Fruit fly (Drosophila melanogaster): Measurements from ENCODE around the gene Mst87F.

The Mst87F gene

dm6 chr3R:13815022-13815440, 12.8 kb downstream of the Mst87F start (continued):
- TF ChIP-seq nmo (GFP tag; optimal IDR thresholded peaks at IDR 0.05) (no peak), CG15696 (tag; optimal IDR thresholded peaks at IDR 0.05) (no peak), ro (GFP tag; IDR thresholded peaks at IDR 0.05) (no peak), BtbVII (GFP tag; optimal IDR thresholded peaks at IDR 0.05) (no peak), pb (GFP tag; optimal IDR thresholded peaks at IDR 0.05) (no peak), wek (GFP tag; optimal IDR thresholded peaks at IDR 0.05) (no peak), CG17912 (GFP tag; optimal IDR thresholded peaks at IDR 0.05) (no peak), tgo (GFP tag; IDR thresholded peaks at IDR 0.05) (no peak), odd (GFP tag; optimal IDR thresholded peaks at IDR 0.05) (no peak), CG34376 (GFP tag; optimal IDR thresholded peaks at IDR 0.05) (peak; percentile 2), CG5953 (GFP tag; IDR thresholded peaks at IDR 0.05) (no peak), pzg (GFP tag; optimal IDR thresholded peaks at IDR 0.05) (no peak), Meics (GFP tag; optimal IDR thresholded peaks at IDR 0.05) (no peak), dan (GFP tag; IDR thresholded peaks at IDR 0.05) (no peak), Xrp1 (GFP tag; IDR thresholded peaks at IDR 0.05) (peak; percentile 23; the same call in 1 of the 2 replicates), mld (GFP tag; IDR thresholded peaks at IDR 0.05; ENCODE audit: partially characterized antibody) (peak; percentile 57; the same call in 1 of the 3 replicates), peb (GFP tag; IDR thresholded peaks at IDR 0.05) (no peak), HLH4C (GFP tag; IDR thresholded peaks at IDR 0.05; ENCODE audit: partially characterized antibody) (no peak), E2f2 (GFP tag; IDR thresholded peaks at IDR 0.05) (no peak), CG8281 (tag; optimal IDR thresholded peaks at IDR 0.05) (no peak), ewg (GFP tag; optimal IDR thresholded peaks at IDR 0.05) (no peak), CG11093 (GFP tag; IDR thresholded peaks at IDR 0.05) (no peak), Deaf1 (tag; optimal IDR thresholded peaks at IDR 0.05) (no peak), ttk (GFP tag; IDR thresholded peaks at IDR 0.05) (no peak), CG6765 (GFP tag; optimal IDR thresholded peaks at IDR 0.05) (no peak), crp (GFP tag; optimal IDR thresholded peaks at IDR 0.05) (peak in 1 of 2 experiments; percentile 58), CG4820 (GFP tag; optimal IDR thresholded peaks at IDR 0.05) (no peak), HmgZ (tag; optimal IDR thresholded peaks at IDR 0.05) (no peak), Adf1 (GFP tag; IDR thresholded peaks at IDR 0.05) (no peak), Max (GFP tag; optimal IDR thresholded peaks at IDR 0.05) (no peak), crol (GFP tag; IDR thresholded peaks at IDR 0.05) (no peak), trh (GFP tag; optimal IDR thresholded peaks at IDR 0.05) (no peak), tap (tag; optimal IDR thresholded peaks at IDR 0.05) (no peak), unc-4 (GFP tag; IDR thresholded peaks at IDR 0.05; ENCODE audit: partially characterized antibody) (no peak), H15 (GFP tag; IDR thresholded peaks at IDR 0.05) (no peak), CG32767 (GFP tag; IDR thresholded peaks at IDR 0.05) (no peak), gsb (GFP tag; IDR thresholded peaks at IDR 0.05) (no peak), en (GFP tag; optimal IDR thresholded peaks at IDR 0.05) (no peak), ci (GFP tag; IDR thresholded peaks at IDR 0.05) (no peak; the same call in 2 of the 3 replicates), CG10267 (tag; optimal IDR thresholded peaks at IDR 0.05) (no peak), caup (GFP tag; optimal IDR thresholded peaks at IDR 0.05; ENCODE audit: severe bottlenecking) (no peak), Awh (GFP tag; IDR thresholded peaks at IDR 0.05) (no peak), exex (tag; optimal IDR thresholded peaks at IDR 0.05) (no peak), esg (GFP tag; conservative IDR thresholded peaks at IDR 0.05) (no peak), CG2199 (GFP tag; IDR thresholded peaks at IDR 0.05) (no peak), ap (GFP tag; IDR thresholded peaks at IDR 0.05) (no peak), CG18476 (GFP tag; optimal IDR thresholded peaks at IDR 0.05) (no peak), crc (GFP tag; optimal IDR thresholded peaks at IDR 0.05) (no peak), Trl (optimal IDR thresholded peaks at IDR 0.05) (peak; percentile 91 to 94), Trl (GFP tag; optimal IDR thresholded peaks at IDR 0.05) (no peak), sisA (GFP tag; IDR thresholded peaks at IDR 0.05) (no peak), CG17328 (GFP tag; IDR thresholded peaks at IDR 0.05) (0 out of 2 replicates have a peak, but pooled peaks have one; percentile 20)
